Fruit fly (Drosophila melanogaster) S2 (cell line): ENCODE results near the gene Sf3b5.

Source experiments
- CG8478 ChIP-seq: fragments of >200 bp; optimal IDR thresholded peaks from 2 replicates; lab custom pipeline; 2018
- CTCF ChIP-seq, 2 experiments: fragments of >200 bp; optimal IDR thresholded peaks; 2 replicates each; lab custom pipeline; 2018

Gene Sf3b5

dm6 chr3R:9030006-9030749, 15.0 kb upstream of the Sf3b5 start:
- TF ChIP-seq CG8478: no peak
- no peak for TF ChIP-seq CTCF (optimal IDR thresholded peaks at IDR 0.05; lab: Kevin White, UChicago)

- TF ChIP-seq CG8478 (no peak), CTCF (optimal IDR thresholded peaks at IDR 0.05; lab: Kevin White, UChicago) (no peak)
Measured at dm6 chr3R:9029411-9029810, 14.3 kb upstream of the Sf3b5 start.

- no peak for TF ChIP-seq CG8478
- no peak for TF ChIP-seq CTCF (optimal IDR thresholded peaks at IDR 0.05; lab: Kevin White, UChicago)
Measured at dm6 chr3R:9028690-9029089, 13.5 kb upstream of the Sf3b5 start.

- no peak for TF ChIP-seq CG8478
- TF ChIP-seq CTCF (optimal IDR thresholded peaks at IDR 0.05; lab: Kevin White, UChicago): no peak
Measured at dm6 chr3R:9027082-9027481, 11.9 kb upstream of the Sf3b5 start.

- TF ChIP-seq CG8478 (no peak), CTCF (optimal IDR thresholded peaks at IDR 0.05; lab: Kevin White, UChicago) (no peak)
Measured at dm6 chr3R:9024835-9025510, 9.8 kb upstream of the Sf3b5 start.

dm6 chr3R:9023934-9024333, 8.8 kb upstream of the Sf3b5 start:
- TF ChIP-seq CG8478: no peak
- TF ChIP-seq CTCF (optimal IDR thresholded peaks at IDR 0.05; lab: Kevin White, UChicago): no peak

- TF ChIP-seq CTCF (optimal IDR thresholded peaks at IDR 0.05; lab: Kevin White, UChicago) (peak; percentile 15 to 47), CG8478 (no peak)
Measured at dm6 chr3R:9019689-9020138, 4.6 kb upstream of the Sf3b5 start, which contains the start of gene tgo. Gene tgo (minus strand): TSS chr3R:9020022.

- TF ChIP-seq CG8478: no peak
- no peak for TF ChIP-seq CTCF (optimal IDR thresholded peaks at IDR 0.05; lab: Kevin White, UChicago)
Measured at dm6 chr3R:9016869-9017268, 1.7 kb upstream of the Sf3b5 start.

dm6 chr3R:9013765-9014380, 1.3 kb downstream of the Sf3b5 start:
- TF ChIP-seq CG8478 (no peak), CTCF (optimal IDR thresholded peaks at IDR 0.05; lab: Kevin White, UChicago) (no peak)

dm6 chr3R:9011708-9012107, 3.4 kb downstream of the Sf3b5 start:
- TF ChIP-seq CTCF (optimal IDR thresholded peaks at IDR 0.05; lab: Kevin White, UChicago) (no peak), CG8478 (no peak)

dm6 chr3R:9010695-9011094, 4.4 kb downstream of the Sf3b5 start:
- TF ChIP-seq CTCF (optimal IDR thresholded peaks at IDR 0.05; lab: Kevin White, UChicago) (no peak), CG8478 (no peak)

- TF ChIP-seq CG8478 (no peak), CTCF (optimal IDR thresholded peaks at IDR 0.05; lab: Kevin White, UChicago) (no peak)
Measured at dm6 chr3R:9008202-9008601, 6.9 kb downstream of the Sf3b5 start, which contains the start of gene CG11983. Gene CG11983 (plus strand): TSS chr3R:9008321.

dm6 chr3R:9007258-9007657, 7.9 kb downstream of the Sf3b5 start:
- no peak for TF ChIP-seq CTCF (optimal IDR thresholded peaks at IDR 0.05; lab: Kevin White, UChicago)
- no peak for TF ChIP-seq CG8478

- TF ChIP-seq CG8478 (no peak), CTCF (optimal IDR thresholded peaks at IDR 0.05; lab: Kevin White, UChicago) (no peak)
Measured at dm6 chr3R:9006129-9006528, 9.0 kb downstream of the Sf3b5 start, which contains the start of the genes Prosbeta3 and Iru. Gene Prosbeta3 (minus strand): TSS chr3R:9006226. Gene Iru (plus strand): TSS chr3R:9006456.

- TF ChIP-seq CG8478 (no peak), CTCF (optimal IDR thresholded peaks at IDR 0.05; lab: Kevin White, UChicago) (peak in 1 of 2 experiments; percentile 30)
Measured at dm6 chr3R:9003600-9004223, 11.4 kb downstream of the Sf3b5 start, which contains the start of the genes CG31100 and CG11980. Gene CG31100 (minus strand): TSS chr3R:9003650. Gene CG11980 (plus strand): TSS chr3R:9004017.
